Worm (Caenorhabditis elegans): ENCODE results near the gene clec-58.
A peak's percentile ranks its signal among the peaks of the same experiment; 100 is the strongest.

Gene clec-58

DNA sequence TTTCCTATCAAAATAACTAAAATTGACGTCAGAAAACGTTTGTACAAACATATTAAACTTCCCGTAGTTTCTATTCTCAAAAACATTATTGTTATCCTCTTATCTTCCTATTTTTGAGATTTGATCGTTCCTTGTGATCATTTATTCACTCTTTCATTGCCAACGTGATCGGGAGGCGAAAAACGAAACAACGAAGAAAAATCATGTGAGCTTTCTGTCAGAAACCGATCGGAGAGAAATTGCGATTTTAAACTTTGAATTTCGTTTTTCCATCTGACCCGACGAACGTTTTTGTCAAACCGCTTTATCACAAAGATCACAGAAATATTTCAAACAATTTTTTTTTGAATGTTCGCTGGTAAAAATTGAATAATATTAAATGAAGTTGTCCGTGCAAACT lies 29.6 kb downstream of the clec-58 start (continued):
- no peak for TF ChIP-seq aha-1 (tag)
- TF ChIP-seq F10B5.3 (tag; optimal IDR thresholded peaks at IDR 0.05) = no peak
- no peak for TF ChIP-seq fkh-10 (GFP tag; optimal IDR thresholded peaks at IDR 0.05)
- no peak for TF ChIP-seq ZK546.5 (tag; optimal IDR thresholded peaks at IDR 0.05)
- peak; percentile 79 for TF ChIP-seq nhr-77 (tag; optimal IDR thresholded peaks at IDR 0.05)
- no peak for TF ChIP-seq lin-38 (GFP tag; IDR thresholded peaks at IDR 0.05)
- no peak for TF ChIP-seq nhr-237 (tag; optimal IDR thresholded peaks at IDR 0.05)
- TF ChIP-seq saeg-2 (GFP tag; IDR thresholded peaks at IDR 0.05) = no peak

DNA sequence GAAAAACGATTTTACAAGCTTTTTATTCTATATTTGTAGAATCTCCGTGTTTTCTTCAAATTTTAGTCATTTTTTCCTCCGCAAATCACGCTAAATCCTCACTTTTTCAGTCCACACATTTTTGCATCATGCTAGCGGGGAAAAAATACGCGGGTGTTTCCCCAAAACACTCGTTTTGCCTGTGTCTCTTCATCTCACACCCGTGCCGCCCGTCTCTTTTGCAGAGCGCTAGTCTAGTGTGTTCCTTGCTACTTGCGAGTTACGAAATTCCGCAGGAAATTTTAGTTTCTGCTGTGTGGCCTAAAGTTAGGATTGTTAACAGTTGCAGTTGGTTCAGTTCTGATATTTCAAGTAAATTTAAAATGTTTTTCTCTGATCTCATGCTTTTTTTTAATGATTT lies 30.2 kb downstream of the clec-58 start:
- TF ChIP-seq egl-43 (GFP tag; IDR thresholded peaks at IDR 0.05) (no peak), Y75B8A.6 (GFP tag; IDR thresholded peaks at IDR 0.05) (no peak), lin-15B (tag; optimal IDR thresholded peaks at IDR 0.05) (no peak), ztf-11 (tag; optimal IDR thresholded peaks at IDR 0.05) (no peak), mxl-3 (GFP tag; optimal IDR thresholded peaks at IDR 0.05) (peak; percentile 66), nhr-42 (GFP tag; IDR thresholded peaks at IDR 0.05) (no peak), T20F7.1 (GFP tag; optimal IDR thresholded peaks at IDR 0.05) (no peak), zag-1 (tag; optimal IDR thresholded peaks at IDR 0.05) (no peak), madf-9 (GFP tag; conservative IDR thresholded peaks at IDR 0.05) (no peak), nhr-41 (GFP tag; IDR thresholded peaks at IDR 0.05) (no peak), tra-1 (GFP tag; IDR thresholded peaks at IDR 0.05) (peak; percentile 52; the same call in 1 of the 2 replicates), hmg-1.1 (GFP tag; IDR thresholded peaks at IDR 0.05) (peak; percentile 64), hlh-30 (tag; optimal IDR thresholded peaks at IDR 0.05; ENCODE audit: insufficient read depth) (peak; percentile 49), mep-1 (tag; optimal IDR thresholded peaks at IDR 0.05) (peak; percentile 3), lin-38 (GFP tag; IDR thresholded peaks at IDR 0.05) (no peak; the same call in 1 of the 2 replicates), dpl-1 (GFP tag; optimal IDR thresholded peaks at IDR 0.05) (peak; percentile 17), mdl-1 (tag; optimal IDR thresholded peaks at IDR 0.05) (peak; percentile 51 to 67), fkh-10 (GFP tag; optimal IDR thresholded peaks at IDR 0.05) (no peak), egl-27 (tag; optimal IDR thresholded peaks at IDR 0.05) (no peak), ceh-62 (tag; optimal IDR thresholded peaks at IDR 0.05) (no peak), rbr-2 (tag; optimal IDR thresholded peaks at IDR 0.05) (peak; percentile 33), tag-97 (GFP tag; IDR thresholded peaks at IDR 0.05) (no peak), nhr-28 (tag; optimal IDR thresholded peaks at IDR 0.05) (peak; percentile 77), hif-1 (tag; optimal IDR thresholded peaks at IDR 0.05) (peak in 1 of 2 experiments; percentile 30), nhr-111 (GFP tag; optimal IDR thresholded peaks at IDR 0.05) (no peak), F49E8.2 (tag; optimal IDR thresholded peaks at IDR 0.05; ENCODE audit: borderline replicate concordance) (no peak), F44E2.7 (GFP tag; IDR thresholded peaks at IDR 0.05) (no peak), lsy-2 (tag; optimal IDR thresholded peaks at IDR 0.05) (no peak), ceh-82 (tag; optimal IDR thresholded peaks at IDR 0.05) (no peak), Y105C5A.15 (GFP tag; IDR thresholded peaks at IDR 0.05) (no peak), nhr-10 (tag; optimal IDR thresholded peaks at IDR 0.05) (no peak), dmd-8 (GFP tag; IDR thresholded peaks at IDR 0.05) (no peak), nhr-77 (tag; optimal IDR thresholded peaks at IDR 0.05) (no peak), lim-7 (GFP tag; IDR thresholded peaks at IDR 0.05) (no peak), zip-11 (GFP tag; IDR thresholded peaks at IDR 0.05) (no peak), attf-4 (tag; optimal IDR thresholded peaks at IDR 0.05) (no peak), Y5F2A.4 (GFP tag; optimal IDR thresholded peaks at IDR 0.05) (no peak), saeg-2 (GFP tag; IDR thresholded peaks at IDR 0.05) (no peak), duxl-1 (tag; optimal IDR thresholded peaks at IDR 0.05; ENCODE audit: poor library complexity) (no peak), mes-2 (tag; optimal IDR thresholded peaks at IDR 0.05; ENCODE audit: poor library complexity, severe bottlenecking) (peak; percentile 44), hlh-11 (tag; optimal IDR thresholded peaks at IDR 0.05) (peak; percentile 28), zip-2 (tag; optimal IDR thresholded peaks at IDR 0.05) (no peak), daf-8 (GFP tag; IDR thresholded peaks at IDR 0.05) (no peak), php-3 (GFP tag; IDR thresholded peaks at IDR 0.05) (no peak), daf-19 (GFP tag; conservative IDR thresholded peaks at IDR 0.05) (no peak), madf-5 (GFP tag; IDR thresholded peaks at IDR 0.05) (no peak), T26A8.4 (GFP tag; IDR thresholded peaks at IDR 0.05) (no peak)
